Fruit fly (Drosophila melanogaster): ENCODE measurements around the gene Taf12.
A peak's percentile ranks its signal among the peaks of the same experiment; 100 is the strongest.

Taf12 gene

DNA sequence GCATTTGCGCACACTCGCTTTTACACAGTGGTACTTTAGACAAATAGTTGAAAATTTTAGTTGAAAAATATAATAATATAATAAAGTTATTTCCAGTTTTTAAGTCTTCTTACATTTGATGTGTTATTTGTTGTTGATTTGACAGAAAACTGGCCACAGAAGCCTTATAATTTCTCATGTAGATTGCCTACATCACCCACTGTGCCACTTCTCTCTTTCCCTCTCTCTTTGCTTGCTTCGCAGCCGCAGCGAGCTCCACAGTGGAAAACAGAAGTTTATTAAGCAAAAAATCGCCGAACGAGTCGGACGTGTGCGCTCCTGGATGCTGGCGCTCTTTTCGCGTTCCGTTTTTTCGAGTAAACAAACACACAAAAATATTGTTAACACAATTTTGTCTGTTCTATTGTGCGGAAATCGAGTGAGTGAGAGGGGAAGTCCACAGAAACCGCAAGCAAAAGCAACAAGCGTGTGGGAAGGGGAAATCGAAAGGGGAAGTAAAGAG is 23.6 kb downstream of the Taf12 start, which contains the start of gene CG42327 (continued):
- TF ChIP-seq CG6175 (GFP tag; IDR thresholded peaks at IDR 0.05): peak; percentile 78; the same call in 2 of the 3 replicates
- peak; percentile 89 for TF ChIP-seq CG11456 (GFP tag; IDR thresholded peaks at IDR 0.05)
- peak; percentile 80 for TF ChIP-seq bab2 (GFP tag; optimal IDR thresholded peaks at IDR 0.05)
- peak; percentile 66 for TF ChIP-seq Sry-β (GFP tag; optimal IDR thresholded peaks at IDR 0.05)
- TF ChIP-seq CG10543 (GFP tag; optimal IDR thresholded peaks at IDR 0.05): peak; percentile 80
- TF ChIP-seq hth (optimal IDR thresholded peaks at IDR 0.05): no peak
- no peak for TF ChIP-seq kni (GFP tag; optimal IDR thresholded peaks at IDR 0.05)
- TF ChIP-seq BtbVII (GFP tag; optimal IDR thresholded peaks at IDR 0.05): peak; percentile 93
- peak; percentile 91 for TF ChIP-seq CG12299 (tag; optimal IDR thresholded peaks at IDR 0.05)
- peak; percentile 93 for TF ChIP-seq CG3726 (GFP tag; IDR thresholded peaks at IDR 0.05)
- peak; percentile 60 for TF ChIP-seq wek (GFP tag; optimal IDR thresholded peaks at IDR 0.05)
- TF ChIP-seq Asciz (GFP tag; optimal IDR thresholded peaks at IDR 0.05): peak; percentile 96
- TF ChIP-seq ash1 (GFP tag; optimal IDR thresholded peaks at IDR 0.05): peak; percentile 21
- TF ChIP-seq grn (GFP tag; optimal IDR thresholded peaks at IDR 0.05): no peak
- TF ChIP-seq CG3407 (GFP tag; optimal IDR thresholded peaks at IDR 0.05): peak; percentile 95
- TF ChIP-seq CG2678 (tag; optimal IDR thresholded peaks at IDR 0.05): peak; percentile 91
- peak; percentile 81 for TF ChIP-seq CG10431 (GFP tag; optimal IDR thresholded peaks at IDR 0.05)
- TF ChIP-seq HLH3B (GFP tag; IDR thresholded peaks at IDR 0.05): peak; percentile 96
- peak; percentile 97 for TF ChIP-seq H15 (GFP tag; IDR thresholded peaks at IDR 0.05)
- TF ChIP-seq CG17829 (tag; optimal IDR thresholded peaks at IDR 0.05): peak; percentile 96
- TF ChIP-seq CG14860 (GFP tag; IDR thresholded peaks at IDR 0.05; ENCODE audit: partially characterized antibody): no peak
- TF ChIP-seq CG15601 (tag; optimal IDR thresholded peaks at IDR 0.05): peak; percentile 92
- peak; percentile 90 for TF ChIP-seq Gug (GFP tag; IDR thresholded peaks at IDR 0.05)
- TF ChIP-seq CG30431 (GFP tag; optimal IDR thresholded peaks at IDR 0.05): peak; percentile 95
- peak in 1 of 2 experiments; percentile 59 for TF ChIP-seq crp (GFP tag; optimal IDR thresholded peaks at IDR 0.05)
- TF ChIP-seq CG12744 (GFP tag; optimal IDR thresholded peaks at IDR 0.05): peak; percentile 66
- TF ChIP-seq CG2712 (tag; optimal IDR thresholded peaks at IDR 0.05): peak; percentile 98
- TF ChIP-seq cad (GFP tag; optimal IDR thresholded peaks at IDR 0.05): no peak
- peak; percentile 61 for TF ChIP-seq Usf (GFP tag; optimal IDR thresholded peaks at IDR 0.05)
- no peak for TF ChIP-seq Hr39 (optimal IDR thresholded peaks at IDR 0.05)
- TF ChIP-seq pita (GFP tag; optimal IDR thresholded peaks at IDR 0.05): no peak
- peak; percentile 79 for TF ChIP-seq slou (GFP tag; optimal IDR thresholded peaks at IDR 0.05)
- TF ChIP-seq aop (GFP tag; IDR thresholded peaks at IDR 0.05): peak; percentile 61; the same call in 1 of the 2 replicates
- peak; percentile 90 for TF ChIP-seq CG10267 (tag; optimal IDR thresholded peaks at IDR 0.05)
- TF ChIP-seq sna (GFP tag; IDR thresholded peaks at IDR 0.05; ENCODE audit: partially characterized antibody): peak; percentile 64
- TF ChIP-seq CG7357 (GFP tag; IDR thresholded peaks at IDR 0.05): peak; percentile 77; the same call in 2 of the 3 replicates
- peak; percentile 56 for TF ChIP-seq eyg (GFP tag; optimal IDR thresholded peaks at IDR 0.05)
- TF ChIP-seq Ets97D (GFP tag; optimal IDR thresholded peaks at IDR 0.05): peak; percentile 45
- TF ChIP-seq Bteb2 (GFP tag; optimal IDR thresholded peaks at IDR 0.05): peak; percentile 68
- no peak for TF ChIP-seq pros (GFP tag; optimal IDR thresholded peaks at IDR 0.05)
- peak; percentile 84; the same call in 2 of the 3 replicates for TF ChIP-seq sr (GFP tag; IDR thresholded peaks at IDR 0.05)
- peak; percentile 96 for TF ChIP-seq E2f1 (GFP tag; IDR thresholded peaks at IDR 0.05)
- no peak; the same call in 1 of the 2 replicates for TF ChIP-seq unc-4 (GFP tag; IDR thresholded peaks at IDR 0.05; ENCODE audit: partially characterized antibody)
- TF ChIP-seq CG7963 (GFP tag; IDR thresholded peaks at IDR 0.05; ENCODE audit: partially characterized antibody): no peak
- peak; percentile 88 for TF ChIP-seq jing (GFP tag; optimal IDR thresholded peaks at IDR 0.05)
- TF ChIP-seq CG18599 (GFP tag; optimal IDR thresholded peaks at IDR 0.05): peak; percentile 95
- TF ChIP-seq org-1 (GFP tag; optimal IDR thresholded peaks at IDR 0.05): peak; percentile 91
- TF ChIP-seq bcd (GFP tag; optimal IDR thresholded peaks at IDR 0.05): peak; percentile 94
- TF ChIP-seq HLH4C (GFP tag; IDR thresholded peaks at IDR 0.05; ENCODE audit: partially characterized antibody): peak; percentile 41; the same call in 2 of the 3 replicates

All from whole organism, embryonic.